Worm (Caenorhabditis elegans) whole organism, L1 larva: Measurements from ENCODE around the gene F41G3.19.
A peak's percentile ranks its signal among the peaks of the same experiment; 100 is the strongest.

Experiments
- C04F5.9 ChIP-seq: sonication (generic microtip); optimal IDR thresholded peaks from 2 replicates; lab custom pipeline; 2016; ENCODE audit warnings: missing genetic modification characterization, missing compliant biosample characterization
- F16B12.6 ChIP-seq: fragments of 150-350 bp; optimal IDR thresholded peaks from 2 replicates; lab custom pipeline; 2014; ENCODE audit warnings: missing biosample characterization, missing genetic modification characterization
- ama-1 ChIP-seq: fragments of 150-350 bp; optimal IDR thresholded peaks from 2 replicates; lab custom pipeline; 2014
- ceh-8 ChIP-seq: fragments of 200-800 bp; sonication (Bioruptor generic); optimal IDR thresholded peaks from 2 replicates; lab custom pipeline; 2018; ENCODE audit warnings: mild to moderate bottlenecking, missing genetic modification characterization, moderate library complexity, missing compliant biosample characterization
- ceh-88 ChIP-seq: fragments of 200-800 bp; sonication (Bioruptor generic); IDR thresholded peaks from 2 replicates; pipeline ENCODE4 v1.3.6; 2022; ENCODE audit warnings: missing genetic modification characterization, missing compliant biosample characterization
- ceh-90 ChIP-seq: sonication (generic microtip); optimal IDR thresholded peaks from 2 replicates; lab custom pipeline; 2016; ENCODE audit warnings: missing genetic modification characterization, missing compliant biosample characterization
- dsc-1 ChIP-seq: sonication (generic microtip); optimal IDR thresholded peaks from 2 replicates; lab custom pipeline; 2016; ENCODE audit warnings: mild to moderate bottlenecking, missing genetic modification characterization, missing compliant biosample characterization
- efl-1 ChIP-seq, 4 experiments: fragments of 150-350 bp; optimal IDR thresholded peaks in 3 of 4; peaks in 1 of 4; 1 replicate in 1 of 4; 2 replicates in 3 of 4; lab custom pipeline; 2014; ENCODE audit warnings: missing biosample characterization in 2 of 4, missing genetic modification characterization in 2 of 4, missing genetic modification reagents in 2 of 4
- egl-27 ChIP-seq, 2 experiments: fragments of 150-350 bp in 1 of 2; sonication (generic microtip); optimal IDR thresholded peaks; 3 replicates each; lab custom pipeline; 2017 to 2018; ENCODE audit warnings: missing biosample characterization in 2 of 2, missing genetic modification characterization in 2 of 2, missing genetic modification reagents in 2 of 2
- elt-2 ChIP-seq: sonication (generic microtip); optimal IDR thresholded peaks from 2 replicates; lab custom pipeline; 2016; ENCODE audit warnings: missing genetic modification characterization, mild to moderate bottlenecking, inconsistent platforms, missing compliant biosample characterization, missing genetic modification reagents
- fkh-8 ChIP-seq: sonication (generic microtip); optimal IDR thresholded peaks from 2 replicates; lab custom pipeline; 2016; ENCODE audit warnings: mild to moderate bottlenecking, missing genetic modification characterization, missing compliant biosample characterization
- fos-1 ChIP-seq: fragments of 150-350 bp; optimal IDR thresholded peaks from 2 replicates; lab custom pipeline; 2014; ENCODE audit warnings: missing biosample characterization, missing genetic modification characterization
- hpl-2 ChIP-seq: fragments of 150-350 bp; optimal IDR thresholded peaks from 2 replicates; lab custom pipeline; 2014; ENCODE audit warnings: missing biosample characterization, missing genetic modification reagents, missing genetic modification characterization
- irx-1 ChIP-seq: sonication (generic microtip); optimal IDR thresholded peaks from 2 replicates; lab custom pipeline; 2016; ENCODE audit warnings: missing genetic modification characterization, missing compliant biosample characterization
- jun-1 ChIP-seq: fragments of 150-350 bp; optimal IDR thresholded peaks from 2 replicates; lab custom pipeline; 2014; ENCODE audit warnings: missing biosample characterization, missing genetic modification reagents, missing genetic modification characterization
- lin-15B ChIP-seq: fragments of 150-350 bp; sonication (generic microtip); optimal IDR thresholded peaks from 3 replicates; lab custom pipeline; 2014; ENCODE audit warnings: missing biosample characterization, missing genetic modification characterization
- lin-35 ChIP-seq, 2 experiments: fragments of 150-350 bp; optimal IDR thresholded peaks; 2 replicates each; lab custom pipeline; 2014; ENCODE audit warnings: missing biosample characterization in 2 of 2, missing genetic modification characterization in 2 of 2, missing genetic modification reagents in 2 of 2
- lin-39 ChIP-seq: fragments of 150-350 bp; optimal IDR thresholded peaks from 2 replicates; lab custom pipeline; 2014; ENCODE audit warnings: missing biosample characterization, missing genetic modification reagents, missing genetic modification characterization
- mdl-1 ChIP-seq, 2 experiments: fragments of 150-350 bp; optimal IDR thresholded peaks; 2 replicates each; lab custom pipeline; 2014 to 2017; ENCODE audit warnings: missing biosample characterization in 2 of 2, missing genetic modification characterization in 2 of 2, inconsistent platforms in 1 of 2
- nhr-11 ChIP-seq: fragments of 150-350 bp; optimal IDR thresholded peaks from 2 replicates; lab custom pipeline; 2014; ENCODE audit warnings: missing biosample characterization, missing genetic modification characterization
- nhr-12 ChIP-seq: sonication (generic microtip); optimal IDR thresholded peaks from 2 replicates; lab custom pipeline; 2017; ENCODE audit warnings: missing biosample characterization, missing genetic modification characterization
- nhr-20 ChIP-seq: sonication (generic microtip); optimal IDR thresholded peaks from 2 replicates; lab custom pipeline; 2016; ENCODE audit warnings: mild to moderate bottlenecking, missing genetic modification characterization, missing compliant biosample characterization
- nhr-71 ChIP-seq: sonication (generic microtip); optimal IDR thresholded peaks from 2 replicates; lab custom pipeline; 2016; ENCODE audit warnings: mild to moderate bottlenecking, missing genetic modification characterization, moderate library complexity, missing compliant biosample characterization
- nhr-77 ChIP-seq: fragments of 150-350 bp; optimal IDR thresholded peaks from 2 replicates; lab custom pipeline; 2014; ENCODE audit warnings: missing biosample characterization, missing genetic modification characterization
- pag-3 ChIP-seq: sonication (generic microtip); optimal IDR thresholded peaks from 2 replicates; lab custom pipeline; 2017; ENCODE audit warnings: missing genetic modification characterization, mild to moderate bottlenecking, missing compliant biosample characterization, antibody characterized with exemption, borderline replicate concordance; ENCODE audit not compliant: insufficient read depth
- pax-3 ChIP-seq: fragments of 200-800 bp; sonication (Bioruptor generic); optimal IDR thresholded peaks from 2 replicates; lab custom pipeline; 2018; ENCODE audit warnings: mild to moderate bottlenecking, missing genetic modification characterization, moderate library complexity, missing compliant biosample characterization
- pqm-1 ChIP-seq: sonication (generic microtip); optimal IDR thresholded peaks from 3 replicates; lab custom pipeline; 2017; ENCODE audit warnings: missing biosample characterization, missing genetic modification characterization
- snpc-4 ChIP-seq: fragments of 150-350 bp; optimal IDR thresholded peaks from 2 replicates; lab custom pipeline; 2014; ENCODE audit warnings: missing biosample characterization, missing genetic modification characterization
- snu-23 ChIP-seq: sonication (generic microtip); optimal IDR thresholded peaks from 2 replicates; lab custom pipeline; 2016; ENCODE audit warnings: missing genetic modification characterization, missing compliant biosample characterization
- sox-4 ChIP-seq: sonication (generic microtip); optimal IDR thresholded peaks from 2 replicates; lab custom pipeline; 2016; ENCODE audit warnings: missing genetic modification characterization, missing compliant biosample characterization
- tlp-1 ChIP-seq: fragments of 150-350 bp; optimal IDR thresholded peaks from 2 replicates; lab custom pipeline; 2014; ENCODE audit warnings: missing biosample characterization, missing genetic modification characterization
- unc-130 ChIP-seq: fragments of 150-350 bp; optimal IDR thresholded peaks from 2 replicates; lab custom pipeline; 2017; ENCODE audit warnings: missing biosample characterization, missing genetic modification characterization, inconsistent platforms
- unc-30 ChIP-seq: sonication (generic microtip); optimal IDR thresholded peaks from 2 replicates; lab custom pipeline; 2017; ENCODE audit warnings: missing biosample characterization, missing genetic modification characterization
- unc-62 ChIP-seq: fragments of 150-350 bp; optimal IDR thresholded peaks from 2 replicates; lab custom pipeline; 2014; ENCODE audit warnings: missing biosample characterization, missing genetic modification reagents, missing genetic modification characterization
- unc-98 ChIP-seq: fragments of 200-800 bp; sonication (Bioruptor generic); IDR thresholded peaks from 2 replicates; pipeline ENCODE4 v1.3.6; 2022; ENCODE audit warnings: missing genetic modification characterization, missing compliant biosample characterization
- vab-15 ChIP-seq: sonication (generic microtip); optimal IDR thresholded peaks from 2 replicates; lab custom pipeline; 2017; ENCODE audit warnings: missing genotype, mild to moderate bottlenecking, missing genetic modification characterization, missing compliant biosample characterization
- zag-1 ChIP-seq: fragments of 150-350 bp; optimal IDR thresholded peaks from 2 replicates; lab custom pipeline; 2014; ENCODE audit warnings: missing biosample characterization, missing genetic modification characterization
- zip-4 ChIP-seq: fragments of 200-800 bp; sonication (Bioruptor generic); optimal IDR thresholded peaks from 2 replicates; lab custom pipeline; 2018; ENCODE audit warnings: mild to moderate bottlenecking, missing genetic modification characterization, moderate library complexity, missing compliant biosample characterization
- ztf-11 ChIP-seq, 2 experiments: sonication (generic microtip); optimal IDR thresholded peaks; 2 replicates each; lab custom pipeline; 2016 to 2017; ENCODE audit warnings: missing genetic modification characterization in 2 of 2, missing biosample characterization in 1 of 2, missing compliant biosample characterization in 1 of 2
- ztf-4 ChIP-seq: fragments of 150-350 bp; optimal IDR thresholded peaks from 2 replicates; lab custom pipeline; 2014; ENCODE audit warnings: missing biosample characterization, missing genetic modification characterization

Gene F41G3.19

ce11 chrII:6782738-6783163, 30.8 kb upstream of the F41G3.19 start (continued):
- TF ChIP-seq ztf-11 (tag; optimal IDR thresholded peaks at IDR 0.05; lab: Kevin White, UChicago) (no peak), lin-35 (GFP tag; optimal IDR thresholded peaks at IDR 0.05; lab: Kevin White, UChicago) (peak; percentile 32 to 60), tlp-1 (tag; lab: Kevin White, UChicago) (no peak), fos-1 (no peak), pqm-1 (tag; lab: Kevin White, UChicago) (no peak), pag-3 (no peak), unc-30 (tag; lab: Kevin White, UChicago) (no peak), zag-1 (no peak), hpl-2 (GFP tag; lab: Kevin White, UChicago) (no peak), nhr-11 (tag; lab: Kevin White, UChicago) (no peak), zip-4 (GFP tag; lab: Kevin White, UChicago) (peak; percentile 93), F16B12.6 (tag; lab: Kevin White, UChicago) (no peak), jun-1 (tag; lab: Kevin White, UChicago) (peak; percentile 51), unc-62 (no peak), vab-15 (tag; lab: Kevin White, UChicago) (no peak), ceh-8 (GFP tag; lab: Kevin White, UChicago) (no peak), C04F5.9 (tag; lab: Kevin White, UChicago) (no peak), pax-3 (peak; percentile 70), ceh-88 (GFP tag; lab: Robert Waterston, UW) (no peak), lin-15B (tag; lab: Kevin White, UChicago) (peak; percentile 48), nhr-77 (tag; lab: Kevin White, UChicago) (no peak), snpc-4 (peak; percentile 40), ztf-4 (tag; lab: Kevin White, UChicago) (peak; percentile 36), unc-130 (tag; lab: Kevin White, UChicago) (peak; percentile 81), unc-98 (GFP tag; lab: Robert Waterston, UW) (no peak), sox-4 (tag; lab: Kevin White, UChicago) (no peak), lin-39 (tag; lab: Kevin White, UChicago) (peak; percentile 15), dsc-1 (tag; lab: Kevin White, UChicago) (no peak), irx-1 (peak; percentile 16), egl-27 (tag; optimal IDR thresholded peaks at IDR 0.05; lab: Kevin White, UChicago) (no peak), ceh-90 (tag; lab: Kevin White, UChicago) (no peak), snu-23 (GFP tag; lab: Kevin White, UChicago) (peak; percentile 58)

- TF ChIP-seq nhr-12 (tag; lab: Kevin White, UChicago) (no peak), unc-62 (no peak)
Observed at ce11 chrII:6781983-6782382, 30.1 kb upstream of the F41G3.19 start.

ce11 chrII:6781231-6781630, 29.3 kb upstream of the F41G3.19 start:
- TF ChIP-seq elt-2 (tag; lab: Kevin White, UChicago) = peak; percentile 81
- TF ChIP-seq nhr-20 = no peak
- peak; percentile 64 for TF ChIP-seq pqm-1 (tag; lab: Kevin White, UChicago)

DNA sequence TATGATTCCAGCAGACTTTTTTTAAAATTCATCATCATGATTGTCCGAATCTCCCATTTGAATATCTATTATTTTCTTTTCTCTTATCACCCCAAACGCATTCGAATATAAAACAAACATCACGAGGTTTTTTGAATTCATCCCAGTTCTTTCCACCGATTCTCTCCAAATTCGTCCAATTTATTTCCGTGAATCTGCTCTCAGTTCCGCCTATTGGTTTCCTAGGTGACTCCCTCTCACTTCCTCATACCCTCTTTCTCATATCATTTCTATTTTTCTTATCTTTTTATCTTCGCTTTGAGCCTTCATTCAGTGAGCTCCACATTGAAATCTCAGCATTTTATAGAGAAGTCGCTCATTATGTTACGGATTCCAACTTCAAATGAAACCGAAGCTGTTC, 27.2 kb upstream of the F41G3.19 start, which contains the start of gene T13C2.7:
T13C2.7 (plus strand) TSS at position 301 of the 400 bp plus-strand sequence.
- TF ChIP-seq mdl-1 (tag; optimal IDR thresholded peaks at IDR 0.05; lab: Kevin White, UChicago) = no peak
- peak; percentile 14 for TF ChIP-seq nhr-71 (tag; lab: Kevin White, UChicago)
- TF ChIP-seq ama-1 = no peak
- peak; percentile 76 for TF ChIP-seq fkh-8 (tag; lab: Kevin White, UChicago)
- TF ChIP-seq efl-1 (optimal IDR thresholded peaks at IDR 0.05; lab: Kevin White, UChicago) = no peak
- TF ChIP-seq efl-1 (GFP tag; optimal IDR thresholded peaks at IDR 0.05 in 1 of 2; lab: Kevin White, UChicago) = peak in 1 of 2 experiments; percentile 24
- TF ChIP-seq, all 84 proteins: peak for 3
